Fruit fly (Drosophila melanogaster) whole organism, adult: ENCODE measurements around the gene CNMaR.

ENCODE experiments used
- CG14711 ChIP-seq: fragments of 200-800 bp; sonication (Bioruptor generic); optimal IDR thresholded peaks from 2 replicates; lab custom pipeline; 2018; ENCODE audit warnings: missing biosample characterization, mild to moderate bottlenecking, missing genetic modification characterization, moderate library complexity
- CG33017 ChIP-seq: fragments of 200-800 bp; sonication (Bioruptor generic); optimal IDR thresholded peaks from 2 replicates; lab custom pipeline; 2018; ENCODE audit warnings: missing biosample characterization, mild to moderate bottlenecking, missing genetic modification characterization, moderate library complexity
- CG7045 ChIP-seq: fragments of 200-800 bp; sonication (Bioruptor generic); optimal IDR thresholded peaks from 2 replicates; lab custom pipeline; 2017; ENCODE audit warnings: missing biosample characterization, mild to moderate bottlenecking, missing genetic modification characterization
- CG7101 ChIP-seq: fragments of 200-800 bp; sonication (Bioruptor generic); optimal IDR thresholded peaks from 2 replicates; lab custom pipeline; 2018; ENCODE audit warnings: missing biosample characterization, mild to moderate bottlenecking, missing genetic modification characterization, moderate library complexity
- Crg-1 ChIP-seq: fragments of 200-800 bp; sonication (Bioruptor generic); optimal IDR thresholded peaks from 2 replicates; lab custom pipeline; 2016; ENCODE audit warnings: missing biosample characterization, missing genetic modification characterization
- Hr96 ChIP-seq: fragments of 200-800 bp; sonication (Bioruptor generic); optimal IDR thresholded peaks from 2 replicates; lab custom pipeline; 2016; ENCODE audit warnings: missing biosample characterization, missing genetic modification characterization
- Mnt ChIP-seq: fragments of 200-800 bp; sonication (Bioruptor generic); optimal IDR thresholded peaks from 2 replicates; lab custom pipeline; 2016; ENCODE audit warnings: missing biosample characterization, mild to moderate bottlenecking, missing genetic modification characterization
- bab1 ChIP-seq: fragments of 200-800 bp; sonication (Bioruptor generic); optimal IDR thresholded peaks from 3 replicates; lab custom pipeline; 2019; ENCODE audit warnings: missing biosample characterization, mild to moderate bottlenecking, missing genetic modification characterization, moderate library complexity
- cic ChIP-seq: fragments of 200-800 bp; sonication (Bioruptor generic); optimal IDR thresholded peaks from 2 replicates; lab custom pipeline; 2017; ENCODE audit warnings: missing biosample characterization, mild to moderate bottlenecking, missing genetic modification characterization, moderate library complexity
- kay ChIP-seq: fragments of 200-800 bp; sonication (Bioruptor generic); peaks from one replicate; lab custom pipeline; 2016; ENCODE audit warnings: missing biosample characterization, missing genetic modification characterization, borderline replicate concordance
- pad ChIP-seq: fragments of 200-800 bp; sonication (Bioruptor generic); optimal IDR thresholded peaks from 3 replicates; lab custom pipeline; 2017; ENCODE audit warnings: missing biosample characterization, missing genetic modification characterization, mild to moderate bottlenecking, moderate library complexity, missing genetic modification reagents

dm6 chr3L:9705591-9705990 is 61.7 kb downstream of the CNMaR start:
- TF ChIP-seq CG7101 = no peak
- TF ChIP-seq pad (GFP tag; lab: Kevin White, UChicago) = no peak
- TF ChIP-seq kay (GFP tag; lab: Kevin White, UChicago) = no peak
- TF ChIP-seq bab1 = no peak
- TF ChIP-seq Hr96 (GFP tag; lab: Kevin White, UChicago) = no peak
- no peak for TF ChIP-seq CG7045 (GFP tag; lab: Kevin White, UChicago)
- TF ChIP-seq cic (GFP tag; lab: Kevin White, UChicago) = no peak
- no peak for TF ChIP-seq CG14711 (tag; lab: Kevin White, UChicago)
- no peak for TF ChIP-seq CG33017 (tag; lab: Kevin White, UChicago)
- no peak for TF ChIP-seq Mnt (GFP tag; lab: Kevin White, UChicago)
- TF ChIP-seq Crg-1 (GFP tag; lab: Kevin White, UChicago) = no peak
